Worm (Caenorhabditis elegans): ENCODE data around the gene R13D7.2.

R13D7.2 gene

DNA sequence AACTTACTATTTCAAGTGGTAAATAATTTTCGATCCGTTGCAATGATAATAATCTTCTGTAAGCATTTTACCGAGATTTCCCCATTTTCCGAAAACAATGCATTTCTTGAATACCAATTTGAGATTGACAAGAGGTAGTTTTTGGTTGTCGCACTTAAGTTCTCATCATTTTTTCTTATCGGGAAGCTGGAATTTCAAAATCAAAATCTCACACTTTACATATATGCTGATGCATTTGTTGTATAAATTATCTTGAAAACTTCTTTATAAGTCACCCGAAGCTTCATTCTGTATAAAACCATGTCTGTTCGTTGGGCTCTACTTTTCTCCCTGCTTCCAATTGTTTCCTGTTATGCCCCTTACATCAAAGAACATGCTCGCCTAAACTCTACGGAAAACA, 41.7 kb downstream of the R13D7.2 start, which contains the start of gene try-11:
try-11 (plus strand) TSS at position 301 of the 400 bp plus-strand sequence.
- TF ChIP-seq sptf-2 (GFP tag; optimal IDR thresholded peaks at IDR 0.05) (no peak), sea-2 (GFP tag; IDR thresholded peaks at IDR 0.05) (no peak), mes-4 (tag; optimal IDR thresholded peaks at IDR 0.05) (no peak), madf-8 (GFP tag; conservative IDR thresholded peaks at IDR 0.05) (no peak), hmg-1.2 (GFP tag; IDR thresholded peaks at IDR 0.05) (no peak), sdz-38 (tag; optimal IDR thresholded peaks at IDR 0.05) (no peak), aptf-2 (GFP tag; conservative IDR thresholded peaks at IDR 0.05) (no peak), zfh-2 (GFP tag; conservative IDR thresholded peaks at IDR 0.05) (no peak), ceh-91 (GFP tag; IDR thresholded peaks at IDR 0.05) (no peak), attf-6 (GFP tag; IDR thresholded peaks at IDR 0.05) (no peak), ztf-26 (tag; optimal IDR thresholded peaks at IDR 0.05) (no peak), snpc-1.3 (tag; optimal IDR thresholded peaks at IDR 0.05; ENCODE audit: insufficient read depth) (no peak), ztf-28 (GFP tag; IDR thresholded peaks at IDR 0.05) (no peak), ceh-40 (GFP tag; IDR thresholded peaks at IDR 0.05) (no peak), tlf-1 (GFP tag; optimal IDR thresholded peaks at IDR 0.05) (no peak), B0261.1 (tag; optimal IDR thresholded peaks at IDR 0.05) (no peak), snpc-3.4 (tag; optimal IDR thresholded peaks at IDR 0.05) (no peak), lag-1 (GFP tag; IDR thresholded peaks at IDR 0.05) (no peak), F22D6.2 (tag; optimal IDR thresholded peaks at IDR 0.05) (no peak)

DNA sequence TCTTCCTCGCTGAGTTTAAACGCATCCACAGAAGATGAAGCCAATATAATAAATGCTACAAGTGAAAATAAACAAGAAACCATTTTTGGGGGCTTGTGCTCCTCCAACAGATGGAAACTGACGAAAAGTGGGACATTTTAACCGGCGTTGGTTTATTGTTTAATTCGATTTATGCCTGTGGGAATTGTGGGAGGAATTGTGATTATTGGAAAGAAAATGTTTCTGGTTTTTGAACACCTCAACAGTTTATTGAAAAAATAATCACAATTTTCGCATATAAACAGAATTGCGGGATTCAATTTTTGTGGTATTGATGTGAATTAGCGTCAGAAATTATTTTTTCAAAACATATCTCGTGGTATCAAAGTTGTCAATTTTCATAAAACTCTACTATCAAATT, 44.5 kb downstream of the R13D7.2 start, which contains the start of gene try-8:
try-8 (minus strand) TSS at position 101 of the 400 bp plus-strand sequence.
- no peak for TF ChIP-seq xnd-1 (tag; optimal IDR thresholded peaks at IDR 0.05)
- no peak for TF ChIP-seq T07F8.4 (tag; optimal IDR thresholded peaks at IDR 0.05)
- no peak for TF ChIP-seq lsl-1 (GFP tag; optimal IDR thresholded peaks at IDR 0.05)
- no peak for TF ChIP-seq hlh-12 (tag; optimal IDR thresholded peaks at IDR 0.05)
- no peak for TF ChIP-seq aptf-2 (GFP tag; conservative IDR thresholded peaks at IDR 0.05)
- no peak for TF ChIP-seq madf-6 (GFP tag; IDR thresholded peaks at IDR 0.05)
- no peak for TF ChIP-seq F10E7.11 (tag; optimal IDR thresholded peaks at IDR 0.05)
- TF ChIP-seq akir-1 (GFP tag; optimal IDR thresholded peaks at IDR 0.05), result no peak
- no peak for TF ChIP-seq lsy-27 (tag; optimal IDR thresholded peaks at IDR 0.05; ENCODE audit: borderline replicate concordance, insufficient read depth)
- TF ChIP-seq sdz-38 (tag; optimal IDR thresholded peaks at IDR 0.05), result no peak
- TF ChIP-seq lir-1 (GFP tag; conservative IDR thresholded peaks at IDR 0.05), result no peak
- TF ChIP-seq Y56A3A.18 (GFP tag; IDR thresholded peaks at IDR 0.05), result no peak
- no peak for TF ChIP-seq F23B12.7 (tag; optimal IDR thresholded peaks at IDR 0.05; ENCODE audit: insufficient read depth)
- TF ChIP-seq mel-28 (tag; optimal IDR thresholded peaks at IDR 0.05; ENCODE audit: borderline replicate concordance), result no peak

DNA sequence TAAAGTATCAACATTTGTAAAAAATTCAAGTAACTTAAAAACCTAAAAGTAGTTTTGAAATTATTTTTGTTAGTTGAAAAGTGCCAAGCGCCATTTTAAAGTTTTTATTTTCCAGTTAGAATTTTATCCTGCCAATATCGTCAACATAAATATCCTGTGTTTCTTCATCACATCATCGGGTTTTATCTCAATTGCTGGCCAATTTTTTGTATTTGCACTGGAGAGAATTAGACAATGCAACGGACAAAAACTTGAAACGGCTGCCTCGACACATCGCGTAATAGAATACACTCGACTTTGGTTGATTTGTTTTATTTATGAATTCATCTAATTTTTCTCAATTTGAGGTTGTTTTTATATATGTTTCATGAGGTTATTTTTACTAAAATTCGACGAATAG, 45.3 kb downstream of the R13D7.2 start, which contains the start of gene F25E5.2:
F25E5.2 (plus strand) TSS at position 301 of the 400 bp plus-strand sequence.
- TF ChIP-seq ztf-26 (tag; optimal IDR thresholded peaks at IDR 0.05) (no peak), dpff-1 (tag; optimal IDR thresholded peaks at IDR 0.05) (no peak), egrh-3 (GFP tag; IDR thresholded peaks at IDR 0.05) (no peak), egl-18 (GFP tag; IDR thresholded peaks at IDR 0.05) (no peak), ets-4 (GFP tag; optimal IDR thresholded peaks at IDR 0.05) (no peak), repo-1 (tag; optimal IDR thresholded peaks at IDR 0.05) (no peak), F49E8.2 (tag; optimal IDR thresholded peaks at IDR 0.05; ENCODE audit: insufficient read depth) (no peak), lin-26 (GFP tag; IDR thresholded peaks at IDR 0.05) (no peak), F10E7.11 (tag; optimal IDR thresholded peaks at IDR 0.05) (no peak), K12H6.12 (tag; optimal IDR thresholded peaks at IDR 0.05) (no peak), tbx-9 (tag; optimal IDR thresholded peaks at IDR 0.05; ENCODE audit: borderline replicate concordance) (no peak), snpc-4 (GFP tag; optimal IDR thresholded peaks at IDR 0.05) (no peak), snpc-4 (tag; optimal IDR thresholded peaks at IDR 0.05) (no peak), F33H1.4 (GFP tag; IDR thresholded peaks at IDR 0.05) (no peak), Y79H2A.3 (GFP tag; conservative IDR thresholded peaks at IDR 0.05) (no peak), nhr-120 (GFP tag; IDR thresholded peaks at IDR 0.05) (no peak), ZK185.1 (tag; optimal IDR thresholded peaks at IDR 0.05; ENCODE audit: poor library complexity, severe bottlenecking) (no peak), Y53F4B.3 (GFP tag; IDR thresholded peaks at IDR 0.05) (no peak), snpc-1.3 (tag; optimal IDR thresholded peaks at IDR 0.05; ENCODE audit: insufficient read depth) (no peak), F22D6.2 (tag; optimal IDR thresholded peaks at IDR 0.05) (no peak)

All from whole organism, young adult.